Worm (Caenorhabditis elegans): Measurements from ENCODE around the gene dnj-20.

Gene dnj-20

ce11 chrII:9636300-9636699 lies 12.3 kb upstream of the dnj-20 start, which contains the start of gene ZK1307.7:
Gene ZK1307.7, plus strand, starts transcription at chrII:9636600.
- TF ChIP-seq ztf-23 (GFP tag; IDR thresholded peaks at IDR 0.05) (no peak), med-1 (GFP tag; optimal IDR thresholded peaks at IDR 0.05; ENCODE audit: insufficient read depth) (no peak), klf-2 (GFP tag; conservative IDR thresholded peaks at IDR 0.05) (no peak), T22C8.4 (GFP tag; IDR thresholded peaks at IDR 0.05) (no peak), flt-1 (GFP tag; IDR thresholded peaks at IDR 0.05) (no peak), ref-1 (GFP tag; conservative IDR thresholded peaks at IDR 0.05) (no peak), tab-1 (GFP tag; IDR thresholded peaks at IDR 0.05) (no peak), ztf-29 (GFP tag; IDR thresholded peaks at IDR 0.05) (no peak), cog-1 (tag; optimal IDR thresholded peaks at IDR 0.05) (no peak)

DNA sequence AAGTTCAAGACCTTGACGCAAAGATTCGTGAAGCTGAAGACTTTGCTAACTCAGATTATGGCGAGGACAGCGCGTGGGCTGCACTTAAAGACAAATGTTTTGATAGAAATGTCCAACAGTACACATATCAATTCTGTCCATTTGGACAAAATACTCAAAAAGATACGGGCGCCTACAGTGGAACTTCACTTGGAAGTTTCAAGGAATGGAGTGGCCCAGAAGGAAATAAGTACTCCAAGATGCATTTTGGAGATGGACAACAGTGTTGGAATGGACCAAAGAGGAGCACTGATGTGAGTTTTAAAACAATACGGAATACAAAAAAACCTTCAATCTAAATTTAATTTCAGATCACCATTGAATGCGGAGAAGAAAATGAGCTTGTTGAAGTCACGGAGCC lies 2.0 kb upstream of the dnj-20 start:
- TF ChIP-seq ztf-29 (GFP tag; IDR thresholded peaks at IDR 0.05) (no peak), T22C8.4 (GFP tag; IDR thresholded peaks at IDR 0.05) (no peak), flt-1 (GFP tag; IDR thresholded peaks at IDR 0.05) (no peak), tab-1 (GFP tag; IDR thresholded peaks at IDR 0.05) (no peak), klf-2 (GFP tag; conservative IDR thresholded peaks at IDR 0.05) (no peak), ref-1 (GFP tag; conservative IDR thresholded peaks at IDR 0.05) (no peak), ztf-23 (GFP tag; IDR thresholded peaks at IDR 0.05) (no peak), cog-1 (tag; optimal IDR thresholded peaks at IDR 0.05) (no peak), med-1 (GFP tag; optimal IDR thresholded peaks at IDR 0.05; ENCODE audit: insufficient read depth) (no peak)

- no peak for TF ChIP-seq klf-2 (GFP tag; conservative IDR thresholded peaks at IDR 0.05)
These were observed 2.0 kb downstream of the dnj-20 start for ce11 chrII:9621913-9622348.

ce11 chrII:9621121-9621520 lies 2.9 kb downstream of the dnj-20 start:
- TF ChIP-seq ztf-29 (GFP tag; IDR thresholded peaks at IDR 0.05) = no peak
- TF ChIP-seq ztf-23 (GFP tag; IDR thresholded peaks at IDR 0.05) = no peak
- TF ChIP-seq T22C8.4 (GFP tag; IDR thresholded peaks at IDR 0.05) = no peak
- TF ChIP-seq flt-1 (GFP tag; IDR thresholded peaks at IDR 0.05) = no peak
- no peak for TF ChIP-seq ref-1 (GFP tag; conservative IDR thresholded peaks at IDR 0.05)
- TF ChIP-seq klf-2 (GFP tag; conservative IDR thresholded peaks at IDR 0.05) = no peak
- TF ChIP-seq tab-1 (GFP tag; IDR thresholded peaks at IDR 0.05) = no peak
- no peak for TF ChIP-seq cog-1 (tag; optimal IDR thresholded peaks at IDR 0.05)
- TF ChIP-seq med-1 (GFP tag; optimal IDR thresholded peaks at IDR 0.05; ENCODE audit: insufficient read depth) = no peak

- TF ChIP-seq flt-1 (GFP tag; IDR thresholded peaks at IDR 0.05) (no peak), klf-2 (GFP tag; conservative IDR thresholded peaks at IDR 0.05) (no peak), ref-1 (GFP tag; conservative IDR thresholded peaks at IDR 0.05) (no peak), ztf-29 (GFP tag; IDR thresholded peaks at IDR 0.05) (no peak), ztf-23 (GFP tag; IDR thresholded peaks at IDR 0.05) (no peak), med-1 (GFP tag; optimal IDR thresholded peaks at IDR 0.05; ENCODE audit: insufficient read depth) (no peak), T22C8.4 (GFP tag; IDR thresholded peaks at IDR 0.05) (no peak), tab-1 (GFP tag; IDR thresholded peaks at IDR 0.05) (no peak), cog-1 (tag; optimal IDR thresholded peaks at IDR 0.05) (no peak)
These were observed 3.4 kb downstream of the dnj-20 start for ce11 chrII:9620616-9621015.

DNA sequence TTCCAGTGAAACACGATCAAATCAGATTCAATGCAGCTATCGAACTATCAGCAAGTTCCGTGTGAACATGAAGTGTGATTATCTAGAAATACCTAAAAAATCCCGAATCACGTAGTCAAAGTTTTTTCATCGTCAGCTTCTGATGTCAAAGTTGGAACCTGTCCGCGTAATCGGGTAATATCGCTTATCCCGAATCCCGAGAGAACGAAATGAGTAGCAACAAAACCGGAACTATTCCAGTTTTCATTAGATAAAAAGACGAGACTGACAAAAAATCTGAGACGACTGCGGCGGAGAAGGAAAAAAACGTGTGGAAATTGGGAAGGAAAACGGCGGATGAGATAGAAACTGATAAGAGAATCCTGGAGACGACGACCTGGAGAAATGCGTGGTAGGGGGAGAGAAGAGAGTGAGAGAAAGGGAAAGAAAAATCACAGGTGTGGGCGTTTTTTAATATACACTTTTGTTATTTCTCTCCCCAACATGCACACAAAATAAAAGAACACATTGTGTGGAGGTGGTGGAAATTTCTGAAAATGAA lies 3.9 kb downstream of the dnj-20 start:
- TF ChIP-seq ztf-23 (GFP tag; IDR thresholded peaks at IDR 0.05) = no peak
- TF ChIP-seq tab-1 (GFP tag; IDR thresholded peaks at IDR 0.05) = no peak

- TF ChIP-seq tab-1 (GFP tag; IDR thresholded peaks at IDR 0.05) = no peak
- TF ChIP-seq cog-1 (tag; optimal IDR thresholded peaks at IDR 0.05) = peak; percentile 72
- no peak for TF ChIP-seq med-1 (GFP tag; optimal IDR thresholded peaks at IDR 0.05; ENCODE audit: insufficient read depth)
- 0 out of 2 replicates have a peak, but pooled peaks have one; percentile 44 for TF ChIP-seq ztf-23 (GFP tag; IDR thresholded peaks at IDR 0.05)
- 0 out of 2 replicates have a peak, but pooled peaks have one; percentile 27 for TF ChIP-seq T22C8.4 (GFP tag; IDR thresholded peaks at IDR 0.05)
- peak; percentile 50; the same call in 1 of the 2 replicates for TF ChIP-seq flt-1 (GFP tag; IDR thresholded peaks at IDR 0.05)
These were observed 4.5 kb downstream of the dnj-20 start for ce11 chrII:9619402-9619862.

DNA sequence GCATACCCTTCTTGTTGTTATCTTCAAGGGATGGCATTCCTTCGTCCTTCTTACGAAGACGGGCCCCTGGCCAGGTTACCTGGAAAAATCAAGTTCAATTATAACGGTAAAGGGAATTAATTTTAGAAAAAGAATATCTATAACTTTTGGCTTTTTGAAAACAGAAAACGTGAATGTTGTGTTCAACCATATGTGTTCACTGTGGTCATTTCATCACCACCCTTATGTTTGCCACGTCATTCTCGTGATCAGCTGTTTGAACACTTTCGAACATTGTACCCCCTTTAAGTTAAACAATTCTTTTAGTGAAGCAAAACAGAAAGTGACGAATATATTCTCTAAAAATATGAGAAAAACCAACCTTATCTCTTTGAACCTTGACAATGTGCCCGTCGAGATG lies 5.2 kb downstream of the dnj-20 start:
- TF ChIP-seq ref-1 (GFP tag; conservative IDR thresholded peaks at IDR 0.05) = no peak
- no peak for TF ChIP-seq tab-1 (GFP tag; IDR thresholded peaks at IDR 0.05)

ce11 chrII:9617902-9618245 lies 6.1 kb downstream of the dnj-20 start:
- no peak for TF ChIP-seq T22C8.4 (GFP tag; IDR thresholded peaks at IDR 0.05)
- no peak for TF ChIP-seq ref-1 (GFP tag; conservative IDR thresholded peaks at IDR 0.05)
- no peak for TF ChIP-seq flt-1 (GFP tag; IDR thresholded peaks at IDR 0.05)
- no peak for TF ChIP-seq ztf-29 (GFP tag; IDR thresholded peaks at IDR 0.05)
- TF ChIP-seq klf-2 (GFP tag; conservative IDR thresholded peaks at IDR 0.05) = no peak
- TF ChIP-seq tab-1 (GFP tag; IDR thresholded peaks at IDR 0.05) = no peak
- no peak for TF ChIP-seq ztf-23 (GFP tag; IDR thresholded peaks at IDR 0.05)
- no peak for TF ChIP-seq cog-1 (tag; optimal IDR thresholded peaks at IDR 0.05)
- TF ChIP-seq med-1 (GFP tag; optimal IDR thresholded peaks at IDR 0.05; ENCODE audit: insufficient read depth) = no peak

- TF ChIP-seq klf-2 (GFP tag; conservative IDR thresholded peaks at IDR 0.05) (no peak), T22C8.4 (GFP tag; IDR thresholded peaks at IDR 0.05) (0 out of 2 replicates have a peak, but pooled peaks have one; percentile 37)
These were observed 6.7 kb downstream of the dnj-20 start, which contains the start of gene hal-3 for ce11 chrII:9617039-9617901. Gene hal-3, minus strand, starts transcription at chrII:9617125.

All from whole organism, midembryonic.